Worm (Caenorhabditis elegans): ENCODE results near the gene C08E8.9.

Gene C08E8.9

ce11 chrV:18371579-18371978 is 6.9 kb downstream of the C08E8.9 start, which contains the start of gene C08E8.4:
Gene C08E8.4, plus strand, starts transcription at chrV:18371846.
- TF ChIP-seq nhr-28 (tag; optimal IDR thresholded peaks at IDR 0.05) (no peak), lin-15B (tag; optimal IDR thresholded peaks at IDR 0.05) (no peak), nhr-67 (tag; optimal IDR thresholded peaks at IDR 0.05) (no peak), fos-1 (tag; optimal IDR thresholded peaks at IDR 0.05) (no peak), nhr-12 (tag; optimal IDR thresholded peaks at IDR 0.05) (no peak), egl-27 (tag; optimal IDR thresholded peaks at IDR 0.05) (no peak), nhr-25 (tag; optimal IDR thresholded peaks at IDR 0.05) (no peak), pha-4 (tag; optimal IDR thresholded peaks at IDR 0.05) (peak; percentile 75), ceh-28 (tag; optimal IDR thresholded peaks at IDR 0.05) (no peak), nfya-1 (tag; optimal IDR thresholded peaks at IDR 0.05; ENCODE audit: insufficient read depth) (no peak), jun-1 (tag; optimal IDR thresholded peaks at IDR 0.05) (peak; percentile 28), pqm-1 (tag; optimal IDR thresholded peaks at IDR 0.05) (peak; percentile 80), nhr-43 (tag; optimal IDR thresholded peaks at IDR 0.05; ENCODE audit: poor library complexity, severe bottlenecking) (no peak), mml-1 (tag; optimal IDR thresholded peaks at IDR 0.05) (no peak), lsy-12 (tag; optimal IDR thresholded peaks at IDR 0.05) (no peak), elt-2 (tag; optimal IDR thresholded peaks at IDR 0.05) (peak; percentile 67), ztf-11 (tag; optimal IDR thresholded peaks at IDR 0.05) (no peak), daf-12 (tag; optimal IDR thresholded peaks at IDR 0.05) (no peak)

ce11 chrV:18374194-18374593 is 9.5 kb downstream of the C08E8.9 start, which contains the start of gene Y51A2B.2:
Gene Y51A2B.2, plus strand, starts transcription at chrV:18374494.
- TF ChIP-seq nhr-67 (tag; optimal IDR thresholded peaks at IDR 0.05) (no peak), fkh-2 (tag; optimal IDR thresholded peaks at IDR 0.05) (no peak), egl-5 (tag; optimal IDR thresholded peaks at IDR 0.05) (no peak), snpc-4 (tag; optimal IDR thresholded peaks at IDR 0.05) (no peak), ceh-82 (tag; optimal IDR thresholded peaks at IDR 0.05) (no peak), nhr-11 (tag; optimal IDR thresholded peaks at IDR 0.05) (no peak), pqm-1 (tag; optimal IDR thresholded peaks at IDR 0.05) (no peak), unc-62 (GFP tag; optimal IDR thresholded peaks at IDR 0.05) (no peak), nfya-1 (tag; optimal IDR thresholded peaks at IDR 0.05; ENCODE audit: insufficient read depth) (no peak), tbx-2 (tag; optimal IDR thresholded peaks at IDR 0.05) (no peak), mdl-1 (tag; optimal IDR thresholded peaks at IDR 0.05) (no peak), unc-39 (tag; optimal IDR thresholded peaks at IDR 0.05) (no peak), nhr-28 (tag; optimal IDR thresholded peaks at IDR 0.05) (no peak), R02D3.7 (tag; optimal IDR thresholded peaks at IDR 0.05) (no peak), ceh-28 (tag; optimal IDR thresholded peaks at IDR 0.05) (no peak), aly-2 (tag; optimal IDR thresholded peaks at IDR 0.05) (no peak), ceh-9 (tag; optimal IDR thresholded peaks at IDR 0.05) (no peak), mml-1 (tag; optimal IDR thresholded peaks at IDR 0.05) (no peak)

- no peak for TF ChIP-seq elt-3 (tag; optimal IDR thresholded peaks at IDR 0.05)
- TF ChIP-seq ceh-82 (tag; optimal IDR thresholded peaks at IDR 0.05), result no peak
- no peak for TF ChIP-seq lsy-12 (tag; optimal IDR thresholded peaks at IDR 0.05)
- no peak for TF ChIP-seq tbx-2 (tag; optimal IDR thresholded peaks at IDR 0.05)
- peak; percentile 84 for TF ChIP-seq ceh-28 (tag; optimal IDR thresholded peaks at IDR 0.05)
Observed at ce11 chrV:18375551-18375950, 10.9 kb downstream of the C08E8.9 start.

- TF ChIP-seq skn-1 (tag; optimal IDR thresholded peaks at IDR 0.05) (no peak), nhr-67 (tag; optimal IDR thresholded peaks at IDR 0.05) (no peak), fos-1 (tag; optimal IDR thresholded peaks at IDR 0.05) (no peak), unc-62 (GFP tag; optimal IDR thresholded peaks at IDR 0.05) (no peak), fkh-10 (GFP tag; optimal IDR thresholded peaks at IDR 0.05) (no peak)
Observed at ce11 chrV:18378819-18379218, 14.2 kb downstream of the C08E8.9 start, which contains the start of gene Y51A2B.8. Gene Y51A2B.8, plus strand, starts transcription at chrV:18379119.

- TF ChIP-seq nhr-28 (tag; optimal IDR thresholded peaks at IDR 0.05), result no peak
- no peak for TF ChIP-seq fos-1 (tag; optimal IDR thresholded peaks at IDR 0.05)
- TF ChIP-seq ceh-82 (tag; optimal IDR thresholded peaks at IDR 0.05), result no peak
- TF ChIP-seq ceh-9 (tag; optimal IDR thresholded peaks at IDR 0.05), result no peak
- TF ChIP-seq nhr-76 (tag; optimal IDR thresholded peaks at IDR 0.05), result no peak
- no peak for TF ChIP-seq lsy-12 (tag; optimal IDR thresholded peaks at IDR 0.05)
- TF ChIP-seq unc-39 (tag; optimal IDR thresholded peaks at IDR 0.05), result no peak
- no peak for TF ChIP-seq ZK546.5 (tag; optimal IDR thresholded peaks at IDR 0.05)
- TF ChIP-seq skn-1 (tag; optimal IDR thresholded peaks at IDR 0.05), result no peak
- TF ChIP-seq fkh-2 (tag; optimal IDR thresholded peaks at IDR 0.05), result no peak
- no peak for TF ChIP-seq nfya-1 (tag; optimal IDR thresholded peaks at IDR 0.05; ENCODE audit: insufficient read depth)
- no peak for TF ChIP-seq R02D3.7 (tag; optimal IDR thresholded peaks at IDR 0.05)
- TF ChIP-seq ceh-28 (tag; optimal IDR thresholded peaks at IDR 0.05), result no peak
- no peak for TF ChIP-seq pha-4 (tag; optimal IDR thresholded peaks at IDR 0.05)
- no peak for TF ChIP-seq elt-1 (tag; optimal IDR thresholded peaks at IDR 0.05)
- no peak for TF ChIP-seq tbx-2 (tag; optimal IDR thresholded peaks at IDR 0.05)
- no peak for TF ChIP-seq elt-2 (tag; optimal IDR thresholded peaks at IDR 0.05)
Observed at ce11 chrV:18382590-18382989, 17.9 kb downstream of the C08E8.9 start, which contains the start of gene nhr-288. Gene nhr-288, minus strand, starts transcription at chrV:18382690.

All from whole organism, L3 larva.